Worm (Caenorhabditis elegans) whole organism, L1 larva: ENCODE results near the gene F15A4.2.
A peak's percentile ranks its signal among the peaks of the same experiment; 100 is the strongest.

Experiments used
- C04F5.9 ChIP-seq: sonication (generic microtip); optimal IDR thresholded peaks from 2 replicates; lab custom pipeline; 2016; ENCODE audit warnings: missing genetic modification characterization, missing compliant biosample characterization
- C16A3.4 ChIP-seq: fragments of 150-350 bp; optimal IDR thresholded peaks from 2 replicates; lab custom pipeline; 2014; ENCODE audit warnings: missing biosample characterization, missing genetic modification characterization
- Y116A8C.19 ChIP-seq: sonication (generic microtip); optimal IDR thresholded peaks from 2 replicates; lab custom pipeline; 2016; ENCODE audit warnings: missing compliant biosample characterization, missing genetic modification characterization, borderline replicate concordance
- alr-1 ChIP-seq: fragments of 200-800 bp; sonication (Bioruptor generic); optimal IDR thresholded peaks from 2 replicates; lab custom pipeline; 2018; ENCODE audit warnings: borderline replicate concordance, mild to moderate bottlenecking, missing genetic modification characterization, missing compliant biosample characterization
- aly-2 ChIP-seq: fragments of 150-350 bp; optimal IDR thresholded peaks from 2 replicates; lab custom pipeline; 2014; ENCODE audit warnings: missing biosample characterization, missing genetic modification characterization
- ceh-8 ChIP-seq: fragments of 200-800 bp; sonication (Bioruptor generic); optimal IDR thresholded peaks from 2 replicates; lab custom pipeline; 2018; ENCODE audit warnings: mild to moderate bottlenecking, missing genetic modification characterization, moderate library complexity, missing compliant biosample characterization
- ceh-82 ChIP-seq, 3 experiments: fragments of 150-350 bp in 1 of 3; sonication (generic microtip) in 2 of 3; optimal IDR thresholded peaks; 2 replicates each; lab custom pipeline; 2014 to 2017; ENCODE audit warnings: missing biosample characterization in 3 of 3, missing genetic modification characterization in 3 of 3
- ceh-90 ChIP-seq: sonication (generic microtip); optimal IDR thresholded peaks from 2 replicates; lab custom pipeline; 2016; ENCODE audit warnings: missing genetic modification characterization, missing compliant biosample characterization
- ces-1 ChIP-seq: fragments of 150-350 bp; optimal IDR thresholded peaks from 2 replicates; lab custom pipeline; 2014; ENCODE audit warnings: missing biosample characterization, missing genetic modification reagents, missing genetic modification characterization
- dpl-1 ChIP-seq, 3 experiments: fragments of 150-350 bp in 2 of 3; sonication (generic microtip) in 1 of 3; optimal IDR thresholded peaks; 2 replicates each; lab custom pipeline; 2014 to 2017; ENCODE audit warnings: missing biosample characterization in 3 of 3, missing genetic modification characterization in 3 of 3, missing genetic modification reagents in 3 of 3
- dsc-1 ChIP-seq: sonication (generic microtip); optimal IDR thresholded peaks from 2 replicates; lab custom pipeline; 2016; ENCODE audit warnings: mild to moderate bottlenecking, missing genetic modification characterization, missing compliant biosample characterization
- efl-1 ChIP-seq, 4 experiments: fragments of 150-350 bp; optimal IDR thresholded peaks in 3 of 4; peaks in 1 of 4; 1 replicate in 1 of 4; 2 replicates in 3 of 4; lab custom pipeline; 2014; ENCODE audit warnings: missing biosample characterization in 2 of 4, missing genetic modification characterization in 2 of 4, missing genetic modification reagents in 2 of 4
- elt-2 ChIP-seq: sonication (generic microtip); optimal IDR thresholded peaks from 2 replicates; lab custom pipeline; 2016; ENCODE audit warnings: missing genetic modification characterization, mild to moderate bottlenecking, inconsistent platforms, missing compliant biosample characterization, missing genetic modification reagents
- ets-5 ChIP-seq: fragments of 200-800 bp; sonication (Bioruptor generic); IDR thresholded peaks from 2 replicates; pipeline ENCODE4 v1.3.6; 2022; ENCODE audit warnings: missing genetic modification characterization, missing compliant biosample characterization
- fkh-10 ChIP-seq: sonication (generic microtip); optimal IDR thresholded peaks from 2 replicates; lab custom pipeline; 2017; ENCODE audit warnings: missing biosample characterization, missing genetic modification reagents, missing genetic modification characterization
- fkh-4 ChIP-seq: sonication (generic microtip); optimal IDR thresholded peaks from 2 replicates; lab custom pipeline; 2016; ENCODE audit warnings: missing compliant biosample characterization, missing genetic modification characterization, borderline replicate concordance
- fkh-8 ChIP-seq: sonication (generic microtip); optimal IDR thresholded peaks from 2 replicates; lab custom pipeline; 2016; ENCODE audit warnings: mild to moderate bottlenecking, missing genetic modification characterization, missing compliant biosample characterization
- hpl-2 ChIP-seq: fragments of 150-350 bp; optimal IDR thresholded peaks from 2 replicates; lab custom pipeline; 2014; ENCODE audit warnings: missing biosample characterization, missing genetic modification reagents, missing genetic modification characterization
- irx-1 ChIP-seq: sonication (generic microtip); optimal IDR thresholded peaks from 2 replicates; lab custom pipeline; 2016; ENCODE audit warnings: missing genetic modification characterization, missing compliant biosample characterization
- isw-1 ChIP-seq: fragments of 200-800 bp; sonication (Bioruptor generic); IDR thresholded peaks from 2 replicates; pipeline ENCODE4 v1.3.6; 2022; ENCODE audit warnings: missing genetic modification characterization, missing compliant biosample characterization
- jun-1 ChIP-seq: fragments of 150-350 bp; optimal IDR thresholded peaks from 2 replicates; lab custom pipeline; 2014; ENCODE audit warnings: missing biosample characterization, missing genetic modification reagents, missing genetic modification characterization
- lin-13 ChIP-seq: fragments of 150-350 bp; optimal IDR thresholded peaks from 2 replicates; lab custom pipeline; 2014; ENCODE audit warnings: missing biosample characterization, missing genetic modification reagents, missing genetic modification characterization
- lin-14 ChIP-seq: fragments of 200-800 bp; sonication (Bioruptor generic); optimal IDR thresholded peaks from 2 replicates; lab custom pipeline; 2018; ENCODE audit warnings: mild to moderate bottlenecking, missing genetic modification characterization, moderate library complexity, missing compliant biosample characterization
- lsy-2 ChIP-seq, 2 experiments: fragments of 150-350 bp; optimal IDR thresholded peaks; 2 replicates each; lab custom pipeline; 2014; ENCODE audit warnings: missing biosample characterization in 2 of 2, missing genetic modification characterization in 2 of 2
- mdl-1 ChIP-seq, 2 experiments: fragments of 150-350 bp; optimal IDR thresholded peaks; 2 replicates each; lab custom pipeline; 2014 to 2017; ENCODE audit warnings: missing biosample characterization in 2 of 2, missing genetic modification characterization in 2 of 2, inconsistent platforms in 1 of 2
- mep-1 ChIP-seq: fragments of 150-350 bp; optimal IDR thresholded peaks from 2 replicates; lab custom pipeline; 2014; ENCODE audit warnings: missing biosample characterization, missing genetic modification characterization
- nhr-11 ChIP-seq: fragments of 150-350 bp; optimal IDR thresholded peaks from 2 replicates; lab custom pipeline; 2014; ENCODE audit warnings: missing biosample characterization, missing genetic modification characterization
- nhr-19 ChIP-seq: fragments of 200-800 bp; sonication (Bioruptor generic); conservative IDR thresholded peaks from 2 replicates; pipeline ENCODE4 v1.3.6; 2022; ENCODE audit warnings: missing genetic modification characterization, missing compliant biosample characterization
- nhr-20 ChIP-seq: sonication (generic microtip); optimal IDR thresholded peaks from 2 replicates; lab custom pipeline; 2016; ENCODE audit warnings: mild to moderate bottlenecking, missing genetic modification characterization, missing compliant biosample characterization
- nhr-237 ChIP-seq: fragments of 150-350 bp; optimal IDR thresholded peaks from 2 replicates; lab custom pipeline; 2014; ENCODE audit warnings: missing biosample characterization, missing genetic modification characterization
- nhr-76 ChIP-seq: sonication (generic microtip); optimal IDR thresholded peaks from 2 replicates; lab custom pipeline; 2017; ENCODE audit warnings: missing biosample characterization, missing genetic modification characterization
- nhr-77 ChIP-seq: fragments of 150-350 bp; optimal IDR thresholded peaks from 2 replicates; lab custom pipeline; 2014; ENCODE audit warnings: missing biosample characterization, missing genetic modification characterization
- pax-3 ChIP-seq: fragments of 200-800 bp; sonication (Bioruptor generic); optimal IDR thresholded peaks from 2 replicates; lab custom pipeline; 2018; ENCODE audit warnings: mild to moderate bottlenecking, missing genetic modification characterization, moderate library complexity, missing compliant biosample characterization
- pqm-1 ChIP-seq: sonication (generic microtip); optimal IDR thresholded peaks from 3 replicates; lab custom pipeline; 2017; ENCODE audit warnings: missing biosample characterization, missing genetic modification characterization
- rnt-1 ChIP-seq: sonication (generic microtip); optimal IDR thresholded peaks from 2 replicates; lab custom pipeline; 2016; ENCODE audit warnings: mild to moderate bottlenecking, missing genetic modification characterization, moderate library complexity, missing compliant biosample characterization
- snu-23 ChIP-seq: sonication (generic microtip); optimal IDR thresholded peaks from 2 replicates; lab custom pipeline; 2016; ENCODE audit warnings: missing genetic modification characterization, missing compliant biosample characterization
- sox-4 ChIP-seq: sonication (generic microtip); optimal IDR thresholded peaks from 2 replicates; lab custom pipeline; 2016; ENCODE audit warnings: missing genetic modification characterization, missing compliant biosample characterization
- sptf-1 ChIP-seq: fragments of 150-350 bp; optimal IDR thresholded peaks from 2 replicates; lab custom pipeline; 2014; ENCODE audit warnings: missing biosample characterization, missing genetic modification characterization
- swsn-7 ChIP-seq: sonication (generic microtip); optimal IDR thresholded peaks from 2 replicates; lab custom pipeline; 2016; ENCODE audit warnings: missing genetic modification characterization, missing compliant biosample characterization
- tbx-2 ChIP-seq: sonication (generic microtip); optimal IDR thresholded peaks from 2 replicates; lab custom pipeline; 2016; ENCODE audit warnings: missing genetic modification characterization, missing compliant biosample characterization
- tlp-1 ChIP-seq: fragments of 150-350 bp; optimal IDR thresholded peaks from 2 replicates; lab custom pipeline; 2014; ENCODE audit warnings: missing biosample characterization, missing genetic modification characterization
- unc-130 ChIP-seq: fragments of 150-350 bp; optimal IDR thresholded peaks from 2 replicates; lab custom pipeline; 2017; ENCODE audit warnings: missing biosample characterization, missing genetic modification characterization, inconsistent platforms
- unc-62 ChIP-seq: fragments of 150-350 bp; optimal IDR thresholded peaks from 2 replicates; lab custom pipeline; 2014; ENCODE audit warnings: missing biosample characterization, missing genetic modification reagents, missing genetic modification characterization
- unc-86 ChIP-seq: sonication (generic microtip); optimal IDR thresholded peaks from 2 replicates; lab custom pipeline; 2016; ENCODE audit warnings: missing genetic modification characterization, missing compliant biosample characterization
- unc-98 ChIP-seq: fragments of 200-800 bp; sonication (Bioruptor generic); IDR thresholded peaks from 2 replicates; pipeline ENCODE4 v1.3.6; 2022; ENCODE audit warnings: missing genetic modification characterization, missing compliant biosample characterization
- xbp-1 ChIP-seq: sonication (generic microtip); optimal IDR thresholded peaks from 2 replicates; lab custom pipeline; 2016; ENCODE audit warnings: missing genetic modification characterization, missing compliant biosample characterization

F15A4.2 gene

ce11 chrII:12491936-12492335, 29.6 kb downstream of the F15A4.2 start, which contains the start of gene srz-6:
Gene srz-6, plus strand, starts transcription at chrII:12492236.
- TF ChIP-seq unc-86 (tag; lab: Kevin White, UChicago) (no peak), Y116A8C.19 (tag; lab: Kevin White, UChicago) (no peak), ets-5 (no peak), sox-4 (tag; lab: Kevin White, UChicago) (no peak), ceh-82 (tag; optimal IDR thresholded peaks at IDR 0.05; lab: Kevin White, UChicago) (no peak), snu-23 (GFP tag; lab: Kevin White, UChicago) (no peak), hpl-2 (no peak), fkh-8 (tag; lab: Kevin White, UChicago) (no peak), tbx-2 (tag; lab: Kevin White, UChicago) (no peak), pqm-1 (tag; lab: Kevin White, UChicago) (no peak), aly-2 (tag; lab: Kevin White, UChicago) (no peak), swsn-7 (tag; lab: Kevin White, UChicago) (no peak), nhr-77 (no peak), tlp-1 (tag; lab: Kevin White, UChicago) (no peak), fkh-4 (tag; lab: Kevin White, UChicago) (no peak), dpl-1 (GFP tag; optimal IDR thresholded peaks at IDR 0.05; lab: Kevin White, UChicago) (no peak), ces-1 (no peak), nhr-11 (tag; lab: Kevin White, UChicago) (no peak), ceh-90 (no peak)

ce11 chrII:12494067-12494477, 31.7 kb downstream of the F15A4.2 start:
- TF ChIP-seq ceh-8 (GFP tag; lab: Kevin White, UChicago) (peak; percentile 50), unc-98 (GFP tag; lab: Robert Waterston, UW) (no peak)

ce11 chrII:12494556-12495131, 32.3 kb downstream of the F15A4.2 start, which contains the start of gene col-85:
Gene col-85, minus strand, starts transcription at chrII:12495095.
- TF ChIP-seq nhr-76 (no peak), ceh-8 (GFP tag; lab: Kevin White, UChicago) (no peak), hpl-2 (peak; percentile 5), ets-5 (no peak), dpl-1 (GFP tag; optimal IDR thresholded peaks at IDR 0.05; lab: Kevin White, UChicago) (peak; percentile 44 to 66 (median 54)), nhr-77 (peak; percentile 70), fkh-4 (tag; lab: Kevin White, UChicago) (no peak), mep-1 (tag; lab: Kevin White, UChicago) (peak; percentile 56), swsn-7 (tag; lab: Kevin White, UChicago) (peak; percentile 73), xbp-1 (tag; lab: Kevin White, UChicago) (peak; percentile 60), mdl-1 (tag; optimal IDR thresholded peaks at IDR 0.05; lab: Kevin White, UChicago) (peak in 1 of 2 experiments; percentile 47), alr-1 (no peak), ces-1 (no peak), pax-3 (peak; percentile 47), nhr-237 (tag; lab: Kevin White, UChicago) (no peak), unc-130 (tag; lab: Kevin White, UChicago) (peak; percentile 12), Y116A8C.19 (tag; lab: Kevin White, UChicago) (no peak), unc-62 (GFP tag; lab: Kevin White, UChicago) (no peak), C04F5.9 (tag; lab: Kevin White, UChicago) (no peak), dsc-1 (peak; percentile 75), unc-98 (GFP tag; lab: Robert Waterston, UW) (peak; percentile 60; the same call in 1 of the 2 replicates), isw-1 (GFP tag; lab: Robert Waterston, UW) (peak; percentile 36; the same call in 1 of the 2 replicates), nhr-19 (GFP tag; lab: Robert Waterston, UW) (peak; percentile 76), lsy-2 (tag; optimal IDR thresholded peaks at IDR 0.05; lab: Kevin White, UChicago) (peak; percentile 57 to 68), C16A3.4 (peak; percentile 65), elt-2 (tag; lab: Kevin White, UChicago) (peak; percentile 23), fkh-10 (GFP tag; lab: Kevin White, UChicago) (peak; percentile 51), nhr-20 (tag; lab: Kevin White, UChicago) (peak; percentile 70), lin-14 (peak; percentile 74), sox-4 (tag; lab: Kevin White, UChicago) (no peak), rnt-1 (tag; lab: Kevin White, UChicago) (peak; percentile 68), efl-1 (optimal IDR thresholded peaks at IDR 0.05; lab: Kevin White, UChicago) (peak; percentile 65 to 71), efl-1 (GFP tag; optimal IDR thresholded peaks at IDR 0.05 in 1 of 2; lab: Kevin White, UChicago) (peak; percentile 66 to 97), irx-1 (tag; lab: Kevin White, UChicago) (peak; percentile 57), sptf-1 (no peak), jun-1 (peak; percentile 37), lin-13 (GFP tag; lab: Kevin White, UChicago) (peak; percentile 54)
